Fruit fly (Drosophila melanogaster) Kc167 (cell line): ENCODE data around the gene Nplp3.

Experiments used
- Myc ChIP-seq: fragments of >200 bp; optimal IDR thresholded peaks from 2 replicates; lab custom pipeline; 2017; ENCODE audit warnings: missing external identifiers
- Sin3A ChIP-seq: fragments of >200 bp; optimal IDR thresholded peaks from 2 replicates; lab custom pipeline; 2018; ENCODE audit warnings: missing external identifiers
- h ChIP-seq: fragments of >200 bp; optimal IDR thresholded peaks from 3 replicates; lab custom pipeline; 2018; ENCODE audit warnings: missing external identifiers
- insv ChIP-seq: fragments of >200 bp; optimal IDR thresholded peaks from 3 replicates; lab custom pipeline; 2018; ENCODE audit warnings: missing external identifiers
- psq ChIP-seq: fragments of >200 bp; optimal IDR thresholded peaks from 2 replicates; lab custom pipeline; 2017; ENCODE audit warnings: missing external identifiers
- ttk ChIP-seq: sonication (Bioruptor generic); optimal IDR thresholded peaks from 2 replicates; lab custom pipeline; 2017; ENCODE audit warnings: missing external identifiers

The Nplp3 gene

DNA sequence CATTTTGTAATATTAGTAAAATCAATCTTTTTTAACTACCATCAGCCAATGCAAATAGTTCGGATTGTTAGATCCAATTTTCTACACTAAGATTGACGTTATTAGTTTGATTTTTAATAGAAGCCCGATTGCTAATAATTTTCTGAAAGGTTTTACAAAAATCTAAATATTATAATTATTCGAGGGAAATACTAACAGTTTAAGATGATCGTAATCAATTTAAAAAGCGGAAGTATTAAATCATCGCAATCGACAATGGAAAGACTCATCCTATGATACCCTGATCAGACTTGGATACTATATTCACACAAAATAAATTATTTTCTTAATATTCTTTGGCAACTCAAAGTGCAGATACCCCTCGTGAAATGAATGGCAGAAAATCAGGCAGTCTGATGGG is 40.0 kb downstream of the Nplp3 start:
- no peak for TF ChIP-seq h (lab: Kevin White, UChicago)

DNA sequence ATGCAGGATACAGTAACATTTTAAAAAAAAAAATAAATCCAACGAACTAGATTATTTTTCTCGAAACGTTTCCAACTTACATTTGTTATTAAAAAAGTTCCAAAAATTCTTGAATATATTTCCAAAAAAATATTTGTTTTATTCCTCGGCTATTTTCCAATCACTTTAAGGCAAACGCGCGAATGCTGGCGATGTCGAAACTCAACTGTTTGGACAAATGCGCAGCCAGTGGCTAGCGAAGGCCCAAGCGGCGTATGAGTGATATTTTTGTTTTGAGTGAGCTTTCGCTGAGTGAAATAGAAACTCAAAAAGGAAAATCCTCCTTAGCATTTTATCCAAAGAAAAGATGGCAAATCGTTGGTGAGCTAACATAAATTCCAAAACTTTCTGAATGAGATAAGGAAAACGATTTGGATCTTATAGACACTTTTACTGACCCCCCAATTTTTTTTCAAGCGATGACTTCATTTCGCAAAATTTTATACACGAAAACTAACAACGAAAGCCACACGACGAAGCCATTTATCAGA is 41.5 kb downstream of the Nplp3 start, which contains the start of gene ringer:
ringer (minus strand) TSS at position 210 of the 530 bp plus-strand sequence.
- TF ChIP-seq Sin3A (lab: Kevin White, UChicago) (no peak), psq (lab: Kevin White, UChicago) (no peak), h (lab: Kevin White, UChicago) (no peak), ttk (lab: Kevin White, UChicago) (no peak), insv (lab: Kevin White, UChicago) (no peak), Myc (no peak)

DNA sequence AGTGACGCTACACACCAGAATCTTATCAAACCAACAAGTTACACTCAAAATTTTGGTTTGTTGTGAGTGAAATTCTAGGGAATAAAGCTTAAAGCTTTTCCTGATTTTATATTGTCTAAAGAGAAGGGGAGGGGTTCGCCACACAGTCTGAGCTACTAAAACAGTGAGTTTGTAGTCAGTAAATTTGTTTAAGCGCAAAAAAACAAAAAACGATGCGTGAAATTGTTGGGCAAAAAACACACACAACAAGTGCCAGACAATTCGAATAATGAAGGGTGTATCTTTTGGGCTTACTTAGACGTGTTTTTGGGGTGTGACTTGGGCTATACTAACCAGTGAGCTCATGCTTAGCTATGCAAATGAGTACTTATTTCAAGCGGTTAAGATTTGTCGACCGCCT is 42.0 kb downstream of the Nplp3 start:
- TF ChIP-seq Sin3A (lab: Kevin White, UChicago) (no peak), psq (lab: Kevin White, UChicago) (no peak), Myc (no peak), h (lab: Kevin White, UChicago) (no peak), ttk (lab: Kevin White, UChicago) (no peak), insv (lab: Kevin White, UChicago) (no peak)

DNA sequence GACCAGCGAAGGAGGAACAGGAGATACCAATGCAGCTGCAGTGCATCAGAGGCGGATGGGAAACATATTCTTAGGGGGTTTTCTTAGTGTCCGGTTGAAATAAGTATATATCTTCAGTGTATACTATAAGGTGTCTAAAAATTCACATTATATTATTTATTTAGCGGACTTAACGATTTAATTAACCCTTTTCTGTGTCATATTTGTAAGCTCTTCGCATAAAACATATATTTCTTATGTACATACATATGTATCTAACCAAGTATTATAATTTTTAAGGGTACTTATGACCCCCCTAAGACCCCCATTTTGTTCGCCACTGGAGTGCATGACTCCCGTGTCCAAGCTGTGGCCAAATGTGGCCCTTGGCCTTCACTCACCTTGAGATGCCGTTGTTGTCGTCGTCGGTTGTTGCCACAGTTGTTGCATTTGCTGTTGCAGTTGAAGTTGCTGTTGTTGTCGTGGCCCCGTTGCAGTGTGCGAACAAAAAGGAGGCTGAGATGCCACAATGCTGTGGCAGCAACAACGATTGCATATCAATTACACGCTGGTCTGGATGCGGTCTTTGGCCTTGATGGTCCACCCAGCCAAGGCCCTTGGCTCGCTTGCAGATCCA is 43.5 kb downstream of the Nplp3 start:
- no peak for TF ChIP-seq Myc

DNA sequence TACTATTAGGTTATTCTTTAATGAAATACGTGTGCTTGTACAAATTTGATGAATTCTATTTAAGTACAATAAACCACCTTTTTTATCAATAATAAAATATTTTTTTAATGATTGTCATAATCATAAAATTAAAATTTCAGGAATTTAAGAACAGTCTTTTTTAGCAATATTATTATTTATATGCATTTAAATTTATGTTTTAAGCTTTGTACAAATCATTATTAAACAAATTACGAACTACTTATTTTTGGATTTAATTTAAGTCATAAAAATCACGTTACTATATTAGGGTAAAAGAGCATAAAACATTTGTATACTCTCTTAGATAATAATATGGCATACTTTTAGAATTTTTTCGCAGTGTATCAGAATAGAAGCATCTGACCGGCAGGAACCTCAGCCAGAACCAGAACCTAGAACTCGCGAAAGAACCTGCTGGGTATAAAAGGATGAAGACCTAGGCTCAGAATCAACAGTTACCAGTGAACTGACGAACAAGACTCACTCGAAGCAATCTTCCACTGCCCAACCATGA is 44.4 kb downstream of the Nplp3 start, which contains the start of gene Cpr72Ea:
Cpr72Ea (plus strand) TSS at position 485 of the 535 bp plus-strand sequence.
- TF ChIP-seq ttk (lab: Kevin White, UChicago) = no peak
- no peak for TF ChIP-seq Sin3A (lab: Kevin White, UChicago)
- no peak for TF ChIP-seq Myc
- no peak for TF ChIP-seq psq (lab: Kevin White, UChicago)
- TF ChIP-seq h (lab: Kevin White, UChicago) = no peak
- TF ChIP-seq insv (lab: Kevin White, UChicago) = no peak

DNA sequence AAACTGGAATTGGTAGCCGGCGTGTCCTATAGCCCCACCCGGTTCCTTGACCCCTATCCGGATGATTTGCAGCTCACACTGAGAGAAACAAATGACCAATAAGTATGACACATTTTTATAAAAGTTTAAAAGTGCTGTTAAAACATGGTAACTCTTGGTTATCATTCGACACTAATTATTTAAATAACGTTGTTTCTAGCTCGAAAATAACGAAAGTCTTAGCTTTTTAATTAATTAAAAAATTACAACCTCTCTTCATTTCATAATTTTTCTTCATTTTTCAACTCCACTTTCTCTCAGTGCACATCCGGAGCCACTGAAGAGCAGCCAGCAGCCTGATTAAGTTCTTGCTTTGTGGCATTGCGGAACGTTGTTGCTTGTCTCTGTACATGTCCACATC is 46.4 kb downstream of the Nplp3 start:
- TF ChIP-seq insv (lab: Kevin White, UChicago) = no peak
- no peak for TF ChIP-seq ttk (lab: Kevin White, UChicago)
- TF ChIP-seq psq (lab: Kevin White, UChicago) = no peak
- TF ChIP-seq Sin3A (lab: Kevin White, UChicago) = no peak
- TF ChIP-seq h (lab: Kevin White, UChicago) = no peak
- TF ChIP-seq Myc = no peak

DNA sequence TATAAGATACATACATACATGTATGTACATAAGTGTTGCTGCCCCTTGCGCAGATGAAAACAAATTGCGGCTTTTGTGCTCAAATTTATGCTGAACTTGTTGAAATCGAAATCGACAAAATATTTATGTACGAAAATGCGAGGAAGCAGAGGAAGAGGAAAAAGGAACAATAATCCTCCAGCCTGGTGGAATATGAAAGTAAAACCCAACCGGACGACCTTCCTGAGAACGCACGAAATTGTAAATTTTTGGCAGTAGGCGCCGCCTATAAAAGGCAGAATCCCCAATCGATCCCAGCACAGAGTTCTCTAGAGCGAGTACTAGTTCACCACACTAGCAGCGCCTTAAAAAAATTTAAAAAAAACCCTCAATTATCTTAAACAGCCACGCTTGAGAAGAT is 46.8 kb downstream of the Nplp3 start, which contains the start of gene Cpr72Eb:
Cpr72Eb (plus strand) TSS at position 301 of the 400 bp plus-strand sequence.
- no peak for TF ChIP-seq ttk (lab: Kevin White, UChicago)
- TF ChIP-seq Myc = no peak
- no peak for TF ChIP-seq Sin3A (lab: Kevin White, UChicago)
- TF ChIP-seq psq (lab: Kevin White, UChicago) = no peak
- TF ChIP-seq h (lab: Kevin White, UChicago) = no peak
- no peak for TF ChIP-seq insv (lab: Kevin White, UChicago)

DNA sequence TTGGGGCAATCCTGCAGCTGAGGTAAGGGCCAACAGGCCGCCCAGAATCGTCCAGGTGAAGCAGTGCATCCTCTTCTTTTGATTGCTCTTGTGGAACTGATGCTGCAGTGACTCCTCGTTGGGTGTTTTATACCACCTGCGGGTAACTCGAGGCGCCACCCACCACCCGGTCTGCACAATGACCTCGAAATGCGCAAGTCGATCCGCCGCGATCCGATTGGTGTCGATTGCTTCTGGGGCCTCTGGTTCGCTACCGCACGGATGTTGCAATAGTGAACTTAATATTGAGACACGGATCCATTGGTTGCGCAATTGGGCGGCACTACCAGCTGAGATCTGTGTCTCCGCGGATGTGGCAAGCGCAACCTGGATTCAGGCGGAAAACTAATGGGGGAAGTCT is 49.4 kb downstream of the Nplp3 start, which contains the start of gene Cpr72Ec:
Cpr72Ec (minus strand) TSS at position 101 of the 400 bp plus-strand sequence.
- TF ChIP-seq psq (lab: Kevin White, UChicago) (no peak), ttk (lab: Kevin White, UChicago) (no peak), Sin3A (lab: Kevin White, UChicago) (no peak), h (lab: Kevin White, UChicago) (no peak), insv (lab: Kevin White, UChicago) (no peak), Myc (no peak)

DNA sequence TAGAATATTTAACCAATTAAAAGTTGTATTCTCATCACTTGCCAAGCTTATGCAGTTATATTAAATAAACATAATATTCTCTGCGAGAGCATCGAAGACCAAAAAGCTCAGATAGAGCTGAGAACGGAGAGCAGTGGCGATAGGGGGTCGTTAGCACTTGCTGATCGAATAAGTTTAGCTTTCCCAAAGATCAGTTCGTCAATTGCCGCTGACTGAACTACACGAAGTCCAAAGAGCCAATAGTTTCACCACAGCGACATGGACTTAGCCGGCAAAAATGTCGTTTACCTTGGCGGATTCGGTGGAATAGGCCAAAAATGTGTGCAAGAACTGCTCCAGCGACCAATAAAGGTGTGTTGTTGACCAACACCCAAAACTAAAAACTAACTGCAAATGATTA is 50.4 kb downstream of the Nplp3 start, which contains the start of gene CG4842:
CG4842 (plus strand) TSS at position 191 of the 400 bp plus-strand sequence.
- TF ChIP-seq psq (lab: Kevin White, UChicago) = no peak
- TF ChIP-seq insv (lab: Kevin White, UChicago) = no peak
- no peak for TF ChIP-seq ttk (lab: Kevin White, UChicago)
